Fruit fly (Drosophila melanogaster): ENCODE data around the gene Fum2.

Gene Fum2

dm6 chrX:6661392-6661837 lies 20.2 kb upstream of the Fum2 start, which contains the start of the genes CG3224 and Ctr1A (continued):
- TF ChIP-seq da (GFP tag; optimal IDR thresholded peaks at IDR 0.05), result no peak
- no peak for TF ChIP-seq kay (GFP tag; optimal IDR thresholded peaks at IDR 0.05)
- TF ChIP-seq psq (GFP tag; optimal IDR thresholded peaks at IDR 0.05), result no peak
- no peak for TF ChIP-seq CG7786 (GFP tag; optimal IDR thresholded peaks at IDR 0.05)
- no peak for TF ChIP-seq Adf1 (GFP tag; IDR thresholded peaks at IDR 0.05)
- no peak for TF ChIP-seq Bteb2 (GFP tag; optimal IDR thresholded peaks at IDR 0.05)
- TF ChIP-seq CG17361 (GFP tag; IDR thresholded peaks at IDR 0.05), result peak; percentile 21; the same call in 1 of the 3 replicates
- no peak for TF ChIP-seq ash1 (GFP tag; optimal IDR thresholded peaks at IDR 0.05)
- no peak for TF ChIP-seq NC2α (GFP tag; optimal IDR thresholded peaks at IDR 0.05)
- TF ChIP-seq gce (GFP tag; IDR thresholded peaks at IDR 0.05), result no peak
- no peak for TF ChIP-seq Hsf (GFP tag; optimal IDR thresholded peaks at IDR 0.05)
- TF ChIP-seq HLH54F (GFP tag; optimal IDR thresholded peaks at IDR 0.05), result no peak
- peak; percentile 51 for TF ChIP-seq CG13624 (GFP tag; optimal IDR thresholded peaks at IDR 0.05)
- TF ChIP-seq rib (GFP tag; IDR thresholded peaks at IDR 0.05), result no peak
- peak; percentile 12 for TF ChIP-seq mirr (GFP tag; optimal IDR thresholded peaks at IDR 0.05)
- no peak for TF ChIP-seq Dad (GFP tag; optimal IDR thresholded peaks at IDR 0.05)
- peak; percentile 80 for TF ChIP-seq gfzf (GFP tag; optimal IDR thresholded peaks at IDR 0.05)
- TF ChIP-seq lab (GFP tag; optimal IDR thresholded peaks at IDR 0.05), result peak; percentile 13
- TF ChIP-seq unc-4 (GFP tag; IDR thresholded peaks at IDR 0.05; ENCODE audit: partially characterized antibody), result peak; percentile 54; the same call in 1 of the 2 replicates
- no peak for TF ChIP-seq HLH4C (GFP tag; IDR thresholded peaks at IDR 0.05; ENCODE audit: partially characterized antibody)
- TF ChIP-seq zfh2 (GFP tag; optimal IDR thresholded peaks at IDR 0.05), result no peak
- TF ChIP-seq tx (GFP tag; optimal IDR thresholded peaks at IDR 0.05), result no peak
- no peak for TF ChIP-seq CG18011 (GFP tag; optimal IDR thresholded peaks at IDR 0.05)
- TF ChIP-seq Ets97D (GFP tag; optimal IDR thresholded peaks at IDR 0.05), result peak; percentile 51
- no peak for TF ChIP-seq Dbx (GFP tag; IDR thresholded peaks at IDR 0.05)
- TF ChIP-seq CG34376 (GFP tag; optimal IDR thresholded peaks at IDR 0.05), result no peak
- no peak for TF ChIP-seq CG32532 (GFP tag; IDR thresholded peaks at IDR 0.05)
- TF ChIP-seq pb (GFP tag; optimal IDR thresholded peaks at IDR 0.05), result no peak
- no peak for TF ChIP-seq wdn (GFP tag; IDR thresholded peaks at IDR 0.05)
- TF ChIP-seq CG11247 (GFP tag; IDR thresholded peaks at IDR 0.05), result no peak
- TF ChIP-seq Nf-YC (tag; optimal IDR thresholded peaks at IDR 0.05), result peak; percentile 3
- TF ChIP-seq sqz (GFP tag; optimal IDR thresholded peaks at IDR 0.05), result peak; percentile 43
- peak in 1 of 2 experiments; percentile 11 for TF ChIP-seq insv (GFP tag; optimal IDR thresholded peaks at IDR 0.05)
- no peak for TF ChIP-seq CG16813 (GFP tag; IDR thresholded peaks at IDR 0.05; ENCODE audit: partially characterized antibody)
- TF ChIP-seq Dref (GFP tag; IDR thresholded peaks at IDR 0.05), result peak; percentile 69
- TF ChIP-seq Xbp1 (GFP tag; optimal IDR thresholded peaks at IDR 0.05), result no peak
- TF ChIP-seq CG6854 (GFP tag; optimal IDR thresholded peaks at IDR 0.05), result no peak
- TF ChIP-seq CG6272 (GFP tag; IDR thresholded peaks at IDR 0.05), result no peak
- peak; percentile 62 for TF ChIP-seq abd-A (tag; optimal IDR thresholded peaks at IDR 0.05)
- TF ChIP-seq CG14710 (tag; optimal IDR thresholded peaks at IDR 0.05), result peak; percentile 100
- TF ChIP-seq CG31441 (GFP tag; IDR thresholded peaks at IDR 0.05), result 0 out of 2 replicates have a peak, but pooled peaks have one; percentile 16
- no peak for TF ChIP-seq Hr3 (GFP tag; optimal IDR thresholded peaks at IDR 0.05)
- TF ChIP-seq z (GFP tag; IDR thresholded peaks at IDR 0.05), result no peak
- TF ChIP-seq Sin3A (optimal IDR thresholded peaks at IDR 0.05), result peak; percentile 20
- TF ChIP-seq Rx (GFP tag; IDR thresholded peaks at IDR 0.05), result no peak
- peak; percentile 32 for TF ChIP-seq sens (GFP tag)
- no peak for TF ChIP-seq Lim3 (GFP tag; IDR thresholded peaks at IDR 0.05)
- TF ChIP-seq dm (GFP tag; optimal IDR thresholded peaks at IDR 0.05), result peak; percentile 16
- TF ChIP-seq Sox100B (GFP tag; optimal IDR thresholded peaks at IDR 0.05), result no peak
- peak; percentile 56 for TF ChIP-seq CG13287 (GFP tag; IDR thresholded peaks at IDR 0.05; ENCODE audit: partially characterized antibody)
- TF ChIP-seq dmrt99B (tag; optimal IDR thresholded peaks at IDR 0.05), result no peak
- peak; percentile 76 for TF ChIP-seq trem (tag; optimal IDR thresholded peaks at IDR 0.05)
- no peak for TF ChIP-seq HHEX (GFP tag; optimal IDR thresholded peaks at IDR 0.05)
